Worm (Caenorhabditis elegans): ENCODE results near the gene gop-3.

DNA sequence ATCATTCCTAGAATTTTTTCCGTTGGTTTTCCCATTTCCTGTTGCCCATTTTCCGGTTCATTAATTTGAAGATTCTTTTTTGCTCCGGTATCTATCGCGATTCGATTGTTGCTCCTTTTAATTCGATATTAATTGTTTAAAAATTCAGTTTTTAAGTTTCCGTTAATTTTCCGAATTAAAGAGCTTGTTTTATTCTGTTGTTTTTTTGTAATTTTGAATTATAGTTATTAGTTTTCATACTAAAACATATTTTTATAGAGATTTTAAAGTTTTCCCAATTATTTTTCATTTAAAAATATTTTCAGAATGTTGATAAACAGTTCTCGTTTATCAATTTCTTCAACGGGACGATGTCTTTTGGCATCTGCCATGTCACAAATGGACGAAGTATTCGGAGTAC, 26.2 kb upstream of the gop-3 start, which contains the start of gene mrps-26:
- TF ChIP-seq ceh-31 (tag; optimal IDR thresholded peaks at IDR 0.05) (no peak), unc-55 (GFP tag; optimal IDR thresholded peaks at IDR 0.05) (no peak), ceh-30 (tag; optimal IDR thresholded peaks at IDR 0.05) (no peak), ahr-1 (tag; optimal IDR thresholded peaks at IDR 0.05) (no peak), nhr-11 (tag; optimal IDR thresholded peaks at IDR 0.05) (no peak), lin-11 (tag; optimal IDR thresholded peaks at IDR 0.05) (no peak), ceh-9 (tag; optimal IDR thresholded peaks at IDR 0.05) (no peak), ceh-19 (GFP tag; optimal IDR thresholded peaks at IDR 0.05) (no peak)
